Fruit fly (Drosophila melanogaster): ENCODE data around the gene Nmdmc.

Gene Nmdmc

DNA sequence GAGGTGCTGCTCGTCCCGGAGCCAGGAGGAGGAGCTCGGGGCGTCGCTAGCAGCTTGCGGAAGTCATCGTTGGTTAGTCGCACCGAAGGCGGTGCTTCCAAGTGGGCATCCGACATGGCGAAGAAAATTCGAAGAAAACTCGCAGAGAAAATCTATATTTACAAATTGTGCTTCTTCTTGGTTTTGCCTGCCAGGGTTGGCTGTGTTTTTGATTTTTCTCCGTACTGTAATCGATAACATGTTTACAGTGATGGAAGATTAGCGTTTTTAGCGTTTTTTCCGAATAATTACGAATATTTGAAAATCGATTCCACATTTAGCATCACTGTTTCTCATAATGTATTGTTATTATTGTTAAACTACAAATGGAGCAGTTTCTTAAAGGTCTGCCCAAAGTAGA lies 14.5 kb upstream of the Nmdmc start, which contains the start of the genes beag and Ada (continued):
- peak; percentile 52; the same call in 1 of the 3 replicates for TF ChIP-seq HLH4C (GFP tag; IDR thresholded peaks at IDR 0.05; ENCODE audit: partially characterized antibody)
- 0 out of 3 replicates have a peak, but pooled peaks have one; percentile 49 for TF ChIP-seq Doc3 (GFP tag; IDR thresholded peaks at IDR 0.05; ENCODE audit: partially characterized antibody)
- peak; percentile 90 for TF ChIP-seq Dref (GFP tag; IDR thresholded peaks at IDR 0.05)
- TF ChIP-seq phol (tag; optimal IDR thresholded peaks at IDR 0.05): peak; percentile 54
- peak; percentile 1 for TF ChIP-seq Chrac-16 (GFP tag; optimal IDR thresholded peaks at IDR 0.05)
- no peak for TF ChIP-seq sc (optimal IDR thresholded peaks at IDR 0.05)
- TF ChIP-seq sc (GFP tag; optimal IDR thresholded peaks at IDR 0.05): no peak
- TF ChIP-seq Kr (GFP tag; optimal IDR thresholded peaks at IDR 0.05): no peak
- TF ChIP-seq Bteb2 (GFP tag; optimal IDR thresholded peaks at IDR 0.05): peak; percentile 35
- peak; percentile 6 for TF ChIP-seq ftz-f1 (GFP tag; optimal IDR thresholded peaks at IDR 0.05)
- TF ChIP-seq stc (GFP tag; IDR thresholded peaks at IDR 0.05): no peak
- peak; percentile 38 for TF ChIP-seq tx (GFP tag; optimal IDR thresholded peaks at IDR 0.05)
- no peak for TF ChIP-seq fd96Cb (tag; optimal IDR thresholded peaks at IDR 0.05)
- TF ChIP-seq CG10274 (GFP tag; optimal IDR thresholded peaks at IDR 0.05): no peak
- TF ChIP-seq zfh2 (GFP tag; optimal IDR thresholded peaks at IDR 0.05): peak; percentile 51
- TF ChIP-seq onecut (GFP tag; IDR thresholded peaks at IDR 0.05): peak; percentile 89
- peak; percentile 60 for TF ChIP-seq B-H2 (GFP tag; optimal IDR thresholded peaks at IDR 0.05)
- TF ChIP-seq hbn (GFP tag; IDR thresholded peaks at IDR 0.05; ENCODE audit: partially characterized antibody): 0 out of 2 replicates have a peak, but pooled peaks have one; percentile 13
- TF ChIP-seq CG34422 (GFP tag; IDR thresholded peaks at IDR 0.05): peak; percentile 52; the same call in 1 of the 3 replicates
- TF ChIP-seq CG10979 (tag; optimal IDR thresholded peaks at IDR 0.05): peak; percentile 29
- TF ChIP-seq tup (GFP tag; optimal IDR thresholded peaks at IDR 0.05): no peak
- TF ChIP-seq ranshi (GFP tag; IDR thresholded peaks at IDR 0.05): no peak
- TF ChIP-seq CG7786 (GFP tag; optimal IDR thresholded peaks at IDR 0.05): peak; percentile 25
- no peak for TF ChIP-seq CG12942 (GFP tag; optimal IDR thresholded peaks at IDR 0.05)
- peak; percentile 71 for TF ChIP-seq CG32532 (GFP tag; IDR thresholded peaks at IDR 0.05)
- no peak for TF ChIP-seq CG18599 (GFP tag; optimal IDR thresholded peaks at IDR 0.05)
- no peak for TF ChIP-seq wor (GFP tag; IDR thresholded peaks at IDR 0.05)
- TF ChIP-seq caup (GFP tag; optimal IDR thresholded peaks at IDR 0.05; ENCODE audit: severe bottlenecking): no peak
- no peak for TF ChIP-seq exex (tag; optimal IDR thresholded peaks at IDR 0.05)
- TF ChIP-seq nmo (GFP tag; optimal IDR thresholded peaks at IDR 0.05): peak; percentile 51
- no peak; the same call in 1 of the 2 replicates for TF ChIP-seq H2.0 (GFP tag; IDR thresholded peaks at IDR 0.05)
- TF ChIP-seq emc (GFP tag; optimal IDR thresholded peaks at IDR 0.05): no peak
- TF ChIP-seq aop (GFP tag; IDR thresholded peaks at IDR 0.05): no peak
- TF ChIP-seq Lim3 (GFP tag; IDR thresholded peaks at IDR 0.05): no peak
- peak; percentile 7; the same call in 1 of the 2 replicates for TF ChIP-seq Ada2b (GFP tag; IDR thresholded peaks at IDR 0.05)
- TF ChIP-seq Bgb (GFP tag; IDR thresholded peaks at IDR 0.05; ENCODE audit: partially characterized antibody): peak; percentile 58
- peak; percentile 54 for TF ChIP-seq dm (GFP tag; optimal IDR thresholded peaks at IDR 0.05)
- peak; percentile 47 for TF ChIP-seq PHDP (tag; optimal IDR thresholded peaks at IDR 0.05)
- TF ChIP-seq CoRest (tag; optimal IDR thresholded peaks at IDR 0.05): peak; percentile 39
- peak; percentile 54 for TF ChIP-seq Hmr (GFP tag; optimal IDR thresholded peaks at IDR 0.05)
- no peak for TF ChIP-seq Fer3 (tag; optimal IDR thresholded peaks at IDR 0.05)
- no peak for TF ChIP-seq Trl (optimal IDR thresholded peaks at IDR 0.05)
- TF ChIP-seq Trl (GFP tag; optimal IDR thresholded peaks at IDR 0.05): peak; percentile 32
- TF ChIP-seq ssp (GFP tag; IDR thresholded peaks at IDR 0.05): no peak
- peak; percentile 5 for TF ChIP-seq CG1792 (GFP tag; optimal IDR thresholded peaks at IDR 0.05)
- TF ChIP-seq CG34224 (GFP tag; IDR thresholded peaks at IDR 0.05; ENCODE audit: partially characterized antibody): peak; percentile 48; the same call in 1 of the 3 replicates
- TF ChIP-seq Meics (GFP tag; optimal IDR thresholded peaks at IDR 0.05): peak; percentile 48
- TF ChIP-seq pho (GFP tag; optimal IDR thresholded peaks at IDR 0.05): peak; percentile 60
- peak; percentile 7 for TF ChIP-seq CG10654 (GFP tag; optimal IDR thresholded peaks at IDR 0.05)
- TF ChIP-seq mld (GFP tag; IDR thresholded peaks at IDR 0.05; ENCODE audit: partially characterized antibody): no peak
- TF ChIP-seq lmd (GFP tag; IDR thresholded peaks at IDR 0.05): peak; percentile 30; the same call in 1 of the 2 replicates

All from whole organism, embryonic.